Worm (Caenorhabditis elegans): ENCODE results near the gene math-41.

DNA sequence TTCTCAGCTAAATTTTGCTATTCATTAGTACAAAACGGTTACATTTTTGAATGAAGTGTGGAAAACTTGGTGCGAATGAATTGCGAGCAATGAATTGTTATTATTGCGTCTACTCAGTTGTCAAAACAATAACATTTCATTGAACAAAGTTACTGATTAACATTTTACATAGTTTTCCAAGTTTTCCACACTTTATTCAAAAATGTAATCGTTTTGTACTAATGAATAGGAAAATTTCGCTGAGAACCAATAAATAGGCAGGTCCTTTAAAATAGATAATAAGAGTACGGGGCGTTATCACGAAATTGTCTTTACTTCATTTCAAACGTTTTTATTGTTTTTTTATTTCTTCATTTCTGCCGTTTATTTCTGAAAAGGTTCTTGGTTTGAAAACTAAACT is 42.0 kb upstream of the math-41 start, which contains the start of gene math-4:
- no peak for TF ChIP-seq lin-11 (tag; optimal IDR thresholded peaks at IDR 0.05)
- TF ChIP-seq nhr-237 (tag; optimal IDR thresholded peaks at IDR 0.05) = no peak
- no peak for TF ChIP-seq nhr-12 (tag; optimal IDR thresholded peaks at IDR 0.05)
- no peak for TF ChIP-seq aly-2 (tag; optimal IDR thresholded peaks at IDR 0.05)
- no peak for TF ChIP-seq nhr-10 (tag; optimal IDR thresholded peaks at IDR 0.05)

All from whole organism, L2 larva.